Fruit fly (Drosophila melanogaster) Kc167 (cell line): ENCODE data around the gene CG7148.

Source experiments
- Myc ChIP-seq: fragments of >200 bp; optimal IDR thresholded peaks from 2 replicates; lab custom pipeline; 2017; ENCODE audit warnings: missing external identifiers
- Sin3A ChIP-seq: fragments of >200 bp; optimal IDR thresholded peaks from 2 replicates; lab custom pipeline; 2018; ENCODE audit warnings: missing external identifiers
- insv ChIP-seq: fragments of >200 bp; optimal IDR thresholded peaks from 3 replicates; lab custom pipeline; 2018; ENCODE audit warnings: missing external identifiers
- psq ChIP-seq: fragments of >200 bp; optimal IDR thresholded peaks from 2 replicates; lab custom pipeline; 2017; ENCODE audit warnings: missing external identifiers
- ttk ChIP-seq: sonication (Bioruptor generic); optimal IDR thresholded peaks from 2 replicates; lab custom pipeline; 2017; ENCODE audit warnings: missing external identifiers

DNA sequence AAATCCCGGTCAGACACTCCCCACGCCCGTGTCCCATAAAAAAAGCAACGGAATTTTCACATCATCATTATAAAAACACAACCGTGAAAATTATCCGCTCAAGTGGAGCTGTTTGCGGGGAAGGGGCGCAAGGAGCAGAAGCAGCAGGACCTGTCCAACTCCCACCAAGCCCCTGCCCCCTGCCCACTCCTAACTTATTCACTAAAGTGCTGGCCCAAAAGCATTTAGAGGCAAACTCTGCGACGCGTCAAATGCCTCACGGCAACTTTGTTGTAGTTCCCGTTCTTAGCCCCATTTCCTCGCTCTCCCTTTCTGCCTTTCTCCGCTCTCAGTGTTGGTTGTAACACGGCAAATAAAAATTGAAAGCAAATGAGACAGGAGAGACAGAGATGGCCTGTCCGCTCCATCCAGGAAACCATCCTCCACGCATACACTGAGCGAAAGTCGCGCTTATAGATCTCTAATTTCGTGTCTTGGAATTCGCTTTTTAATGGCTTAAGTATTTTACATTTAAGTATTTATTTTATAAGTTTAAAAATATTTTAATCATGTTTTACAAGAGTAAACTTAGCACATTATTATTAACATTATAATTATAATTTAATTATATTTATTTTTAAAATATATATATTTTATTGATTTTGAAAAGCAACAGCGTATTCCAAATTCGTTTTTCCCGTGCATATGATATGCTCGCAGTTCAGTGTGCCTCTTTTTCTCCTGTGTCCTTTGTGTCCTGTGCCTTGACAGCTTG lies 27.4 kb upstream of the CG7148 start:
- TF ChIP-seq ttk (lab: Kevin White, UChicago) (no peak), psq (lab: Kevin White, UChicago) (no peak), insv (lab: Kevin White, UChicago) (no peak), Sin3A (no peak), Myc (no peak)
